Fruit fly (Drosophila melanogaster): ENCODE measurements around the gene vanin-like.

vanin-like gene

dm6 chrX:6219845-6220345 is 17.5 kb upstream of the vanin-like start, which contains the start of gene Efr:
Gene Efr, plus strand, starts transcription at chrX:6219957.
- TF ChIP-seq CG4496 (GFP tag; IDR thresholded peaks at IDR 0.05) = 0 out of 3 replicates have a peak, but pooled peaks have one; percentile 30
- TF ChIP-seq rn (GFP tag; IDR thresholded peaks at IDR 0.05) = no peak
- peak; percentile 41 for TF ChIP-seq EcR (GFP tag; optimal IDR thresholded peaks at IDR 0.05)

dm6 chrX:6219227-6219626 is 16.9 kb upstream of the vanin-like start, which contains the start of gene Btnd:
Gene Btnd, minus strand, starts transcription at chrX:6219327.
- no peak for TF ChIP-seq CG10348 (GFP tag; IDR thresholded peaks at IDR 0.05)

dm6 chrX:6216650-6217049 is 14.3 kb upstream of the vanin-like start:
- TF ChIP-seq CG12605 (GFP tag; IDR thresholded peaks at IDR 0.05) (no peak), CG8301 (tag; optimal IDR thresholded peaks at IDR 0.05) (no peak), Ets98B (GFP tag; IDR thresholded peaks at IDR 0.05) (no peak), gl (tag; optimal IDR thresholded peaks at IDR 0.05) (no peak), CG9948 (tag; optimal IDR thresholded peaks at IDR 0.05) (no peak), CG4496 (GFP tag; IDR thresholded peaks at IDR 0.05) (no peak), Pif1B (GFP tag; optimal IDR thresholded peaks at IDR 0.05) (no peak), fd96Ca (GFP tag; IDR thresholded peaks at IDR 0.05) (no peak), CG13204 (GFP tag; optimal IDR thresholded peaks at IDR 0.05) (no peak), D1 (tag; optimal IDR thresholded peaks at IDR 0.05) (no peak), CG15710 (tag; optimal IDR thresholded peaks at IDR 0.05) (no peak), CG17806 (tag; optimal IDR thresholded peaks at IDR 0.05) (no peak), EcR (GFP tag; optimal IDR thresholded peaks at IDR 0.05) (no peak), CG14655 (GFP tag; optimal IDR thresholded peaks at IDR 0.05) (no peak), Snoo (tag; optimal IDR thresholded peaks at IDR 0.05) (no peak), CG32121 (GFP tag; IDR thresholded peaks at IDR 0.05) (no peak), CG8159 (tag; optimal IDR thresholded peaks at IDR 0.05) (no peak), rn (GFP tag; IDR thresholded peaks at IDR 0.05) (no peak), CG34367 (tag; optimal IDR thresholded peaks at IDR 0.05) (no peak), Pif1A (GFP tag; optimal IDR thresholded peaks at IDR 0.05) (no peak)

- TF ChIP-seq Pif1A (GFP tag; optimal IDR thresholded peaks at IDR 0.05) (no peak), CG34367 (tag; optimal IDR thresholded peaks at IDR 0.05) (no peak), Snoo (tag; optimal IDR thresholded peaks at IDR 0.05) (no peak), CG13204 (GFP tag; optimal IDR thresholded peaks at IDR 0.05) (no peak), CG4496 (GFP tag; IDR thresholded peaks at IDR 0.05) (no peak), CG15710 (tag; optimal IDR thresholded peaks at IDR 0.05) (no peak), D1 (tag; optimal IDR thresholded peaks at IDR 0.05) (no peak), CG10348 (GFP tag; IDR thresholded peaks at IDR 0.05) (no peak)
Observed at dm6 chrX:6205099-6205498, 2.7 kb upstream of the vanin-like start.

- TF ChIP-seq CG9948 (tag; optimal IDR thresholded peaks at IDR 0.05) (no peak), CG14655 (GFP tag; optimal IDR thresholded peaks at IDR 0.05) (no peak), CG17806 (tag; optimal IDR thresholded peaks at IDR 0.05) (no peak), gl (tag; optimal IDR thresholded peaks at IDR 0.05) (no peak), CG8301 (tag; optimal IDR thresholded peaks at IDR 0.05) (no peak), CG13204 (GFP tag; optimal IDR thresholded peaks at IDR 0.05) (no peak), Pif1B (GFP tag; optimal IDR thresholded peaks at IDR 0.05) (no peak), Snoo (tag; optimal IDR thresholded peaks at IDR 0.05) (no peak), rn (GFP tag; IDR thresholded peaks at IDR 0.05) (no peak), Pif1A (GFP tag; optimal IDR thresholded peaks at IDR 0.05) (no peak), CG8159 (tag; optimal IDR thresholded peaks at IDR 0.05) (no peak)
Observed at dm6 chrX:6201459-6201858, 900 bp downstream of the vanin-like start.

- no peak for TF ChIP-seq CG9948 (tag; optimal IDR thresholded peaks at IDR 0.05)
- no peak for TF ChIP-seq CG8159 (tag; optimal IDR thresholded peaks at IDR 0.05)
- TF ChIP-seq CG15710 (tag; optimal IDR thresholded peaks at IDR 0.05) = no peak
- no peak for TF ChIP-seq CG10348 (GFP tag; IDR thresholded peaks at IDR 0.05)
- TF ChIP-seq rn (GFP tag; IDR thresholded peaks at IDR 0.05) = no peak
- no peak for TF ChIP-seq CG4496 (GFP tag; IDR thresholded peaks at IDR 0.05)
- no peak for TF ChIP-seq CG17806 (tag; optimal IDR thresholded peaks at IDR 0.05)
- TF ChIP-seq CG12605 (GFP tag; IDR thresholded peaks at IDR 0.05) = no peak
- TF ChIP-seq Snoo (tag; optimal IDR thresholded peaks at IDR 0.05) = no peak
- no peak for TF ChIP-seq Pif1A (GFP tag; optimal IDR thresholded peaks at IDR 0.05)
- TF ChIP-seq CG8301 (tag; optimal IDR thresholded peaks at IDR 0.05) = no peak
- no peak for TF ChIP-seq CG14655 (GFP tag; optimal IDR thresholded peaks at IDR 0.05)
- TF ChIP-seq fd96Ca (GFP tag; IDR thresholded peaks at IDR 0.05) = no peak
- no peak for TF ChIP-seq D1 (tag; optimal IDR thresholded peaks at IDR 0.05)
- no peak for TF ChIP-seq CG32121 (GFP tag; IDR thresholded peaks at IDR 0.05)
- TF ChIP-seq CG13204 (GFP tag; optimal IDR thresholded peaks at IDR 0.05) = no peak
- TF ChIP-seq Ets98B (GFP tag; IDR thresholded peaks at IDR 0.05) = no peak
- TF ChIP-seq CG34367 (tag; optimal IDR thresholded peaks at IDR 0.05) = no peak
Observed at dm6 chrX:6199791-6200190, 2.6 kb downstream of the vanin-like start, which contains the start of gene CG43090. Gene CG43090, minus strand, starts transcription at chrX:6199891.

dm6 chrX:6198554-6198953 is 3.8 kb downstream of the vanin-like start, which contains the start of gene CG32751:
Gene CG32751, minus strand, starts transcription at chrX:6198654.
- no peak for TF ChIP-seq rn (GFP tag; IDR thresholded peaks at IDR 0.05)
